Worm (Caenorhabditis elegans): ENCODE results near the gene K01A2.6.

Gene K01A2.6

DNA sequence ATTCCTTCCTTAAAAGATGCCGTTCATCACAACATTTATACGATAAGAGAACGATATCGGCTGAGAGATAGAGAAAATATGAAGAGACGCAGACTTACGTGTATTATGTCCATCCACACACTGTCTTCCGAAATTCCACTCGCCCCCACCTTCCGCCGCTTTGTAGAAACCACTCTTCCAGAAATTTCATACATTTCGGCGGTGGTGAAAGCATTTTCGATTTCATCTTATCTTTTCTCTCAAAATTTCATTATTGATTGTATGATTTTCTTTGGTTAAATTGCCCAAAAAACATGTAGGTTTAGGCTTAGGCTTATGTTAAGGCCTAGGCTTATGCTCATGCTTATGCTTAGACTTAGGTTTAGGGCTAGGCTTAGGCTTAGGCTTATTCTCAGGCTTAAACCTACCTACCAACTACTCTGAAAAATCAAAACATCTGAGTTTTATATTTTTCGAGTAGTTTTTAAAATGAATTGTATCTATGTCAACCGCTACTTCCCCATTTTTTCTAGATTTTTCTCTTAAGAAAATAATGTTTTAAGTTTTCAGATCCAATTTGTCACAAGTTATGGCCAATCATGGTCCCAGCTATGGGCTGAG lies 37.5 kb downstream of the K01A2.6 start, which contains the start of gene cpn-2:
Gene cpn-2, plus strand, starts transcription at position 550 of the 600 bp plus-strand sequence.
- TF ChIP-seq unc-62 (GFP tag; optimal IDR thresholded peaks at IDR 0.05), result no peak

DNA sequence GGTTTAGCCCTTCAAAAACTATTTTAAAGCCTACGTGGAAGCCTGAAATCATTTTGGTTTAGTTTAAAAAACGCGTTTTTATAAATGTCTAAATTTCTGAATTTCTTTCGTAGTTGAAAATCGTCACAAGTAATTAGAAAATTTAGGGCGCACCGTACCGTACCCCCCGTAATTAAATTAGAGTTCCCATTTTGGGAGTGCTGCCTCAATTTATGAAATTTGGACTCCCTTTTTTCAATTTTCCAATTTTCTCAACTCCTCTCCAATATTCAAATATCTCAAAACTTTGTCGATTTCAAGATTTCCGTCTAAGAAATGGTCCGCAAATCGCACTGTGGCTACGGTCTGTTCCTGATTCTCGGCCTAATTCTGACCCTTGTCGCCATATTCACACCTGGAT lies 40.4 kb downstream of the K01A2.6 start, which contains the start of gene clc-31:
Gene clc-31, plus strand, starts transcription at position 301 of the 400 bp plus-strand sequence.
- no peak for TF ChIP-seq unc-62 (GFP tag; optimal IDR thresholded peaks at IDR 0.05)

DNA sequence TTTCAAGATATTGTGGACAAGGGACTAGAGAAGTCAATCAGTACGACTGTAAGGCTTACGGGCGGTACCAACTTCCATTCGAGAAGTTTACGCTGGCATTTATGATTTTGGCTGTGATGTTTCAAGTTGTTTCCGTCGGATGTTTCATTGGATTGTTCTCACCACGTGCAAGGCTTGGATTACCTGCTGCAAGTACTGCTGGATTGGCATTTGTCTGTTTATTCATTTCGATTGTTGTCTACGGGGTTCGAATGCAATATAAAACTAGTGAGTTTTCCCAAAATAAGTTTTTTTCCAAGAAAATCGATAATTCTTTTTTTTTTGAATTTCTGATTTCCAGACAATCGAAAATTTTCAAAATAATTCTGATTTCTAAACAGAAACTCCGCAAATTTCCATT lies 40.9 kb downstream of the K01A2.6 start:
- no peak for TF ChIP-seq unc-62 (GFP tag; optimal IDR thresholded peaks at IDR 0.05)

DNA sequence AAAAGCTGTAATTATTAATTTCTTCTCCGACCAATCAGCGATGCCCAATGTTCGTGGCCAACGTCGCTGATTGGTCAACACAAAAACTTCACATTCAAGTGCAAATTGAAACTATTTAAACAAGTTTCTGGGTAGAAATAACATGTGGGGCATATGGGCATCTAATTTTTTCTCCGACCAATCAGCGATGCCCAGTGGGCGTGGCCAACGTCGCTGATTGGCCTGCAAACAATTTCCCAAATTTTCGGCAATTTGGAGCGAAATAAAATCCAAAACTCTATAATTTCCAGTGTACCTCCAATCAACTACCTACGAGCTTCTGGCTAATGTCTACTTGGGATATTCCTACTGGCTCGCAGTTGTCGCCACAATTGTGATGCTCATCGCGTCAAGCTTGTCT lies 41.5 kb downstream of the K01A2.6 start:
- no peak for TF ChIP-seq unc-62 (GFP tag; optimal IDR thresholded peaks at IDR 0.05)

DNA sequence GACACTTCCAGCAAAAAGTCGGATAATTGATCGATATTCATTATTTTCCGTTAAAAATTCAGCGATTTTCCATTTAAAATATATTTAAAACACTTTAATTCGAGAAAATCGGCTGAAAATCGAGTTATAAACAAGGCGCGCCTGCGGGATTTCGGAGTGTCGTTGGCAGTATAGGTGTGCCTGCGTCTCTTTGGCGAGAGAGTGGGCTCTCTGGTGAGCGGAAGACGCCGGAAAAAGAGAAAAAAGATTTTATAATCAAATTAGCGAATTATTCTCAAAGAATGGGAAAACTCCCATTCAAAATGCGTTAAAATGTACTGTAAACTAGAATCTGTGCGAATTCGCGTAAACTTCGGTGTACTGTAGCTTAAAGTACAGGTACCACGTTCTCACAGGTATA lies 48.0 kb downstream of the K01A2.6 start, which contains the start of gene D1069.3:
Gene D1069.3, minus strand, starts transcription at position 158 of the 400 bp plus-strand sequence.
- TF ChIP-seq unc-62 (GFP tag; optimal IDR thresholded peaks at IDR 0.05), result no peak

DNA sequence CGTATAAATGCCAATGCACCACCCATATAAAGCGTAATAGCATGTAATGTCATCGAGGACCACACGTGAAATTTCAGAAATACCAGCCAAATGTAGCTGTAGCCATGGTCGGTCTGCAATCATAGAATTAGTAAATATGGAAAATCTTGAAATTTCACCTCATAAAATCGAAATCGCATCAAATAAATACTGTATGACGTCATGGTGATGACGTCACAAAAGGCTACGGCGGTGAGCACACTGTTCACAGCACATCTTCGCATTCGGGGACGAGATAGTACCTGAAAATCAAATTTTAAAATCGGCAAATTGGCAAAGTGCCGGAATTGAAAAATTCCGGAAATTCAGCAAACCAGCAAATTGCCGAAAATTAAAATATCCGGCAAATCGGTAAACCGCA lies 50.0 kb downstream of the K01A2.6 start:
- no peak for TF ChIP-seq unc-62 (GFP tag; optimal IDR thresholded peaks at IDR 0.05)

All from whole organism, dauer.